Fruit fly (Drosophila melanogaster): Measurements from ENCODE around the gene ninaA.

ninaA gene

DNA sequence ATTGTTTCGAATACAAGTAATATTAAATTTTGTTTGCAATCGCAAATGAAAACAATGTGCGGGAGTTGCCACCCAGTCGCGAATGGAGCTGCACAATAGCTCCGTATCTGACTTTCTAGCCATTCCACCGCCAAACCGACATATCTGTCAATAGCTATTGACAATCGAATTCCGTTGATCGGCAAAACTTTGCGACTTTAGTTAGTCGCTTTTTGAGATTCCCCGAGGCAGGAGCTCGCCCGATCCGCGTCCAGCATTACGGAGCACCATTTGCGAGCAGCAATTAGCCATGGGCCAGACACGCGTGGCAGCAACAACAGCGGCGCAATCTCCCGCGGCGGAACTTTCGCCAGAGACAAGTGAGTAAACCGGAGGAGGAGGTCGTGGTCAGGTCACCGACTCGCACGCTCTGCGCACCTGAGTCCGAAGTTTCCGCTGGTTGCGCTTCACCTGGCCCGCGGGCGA, 24.4 kb upstream of the ninaA start, which contains the start of the genes CG4291 and kraken (continued):
- TF ChIP-seq scrt (GFP tag; optimal IDR thresholded peaks at IDR 0.05) (no peak), gsb-n (tag; optimal IDR thresholded peaks at IDR 0.05) (peak; percentile 63), salm (tag; optimal IDR thresholded peaks at IDR 0.05) (peak; percentile 22), CG4424 (GFP tag; optimal IDR thresholded peaks at IDR 0.05) (peak; percentile 52), ci (GFP tag; IDR thresholded peaks at IDR 0.05) (peak; percentile 73)

DNA sequence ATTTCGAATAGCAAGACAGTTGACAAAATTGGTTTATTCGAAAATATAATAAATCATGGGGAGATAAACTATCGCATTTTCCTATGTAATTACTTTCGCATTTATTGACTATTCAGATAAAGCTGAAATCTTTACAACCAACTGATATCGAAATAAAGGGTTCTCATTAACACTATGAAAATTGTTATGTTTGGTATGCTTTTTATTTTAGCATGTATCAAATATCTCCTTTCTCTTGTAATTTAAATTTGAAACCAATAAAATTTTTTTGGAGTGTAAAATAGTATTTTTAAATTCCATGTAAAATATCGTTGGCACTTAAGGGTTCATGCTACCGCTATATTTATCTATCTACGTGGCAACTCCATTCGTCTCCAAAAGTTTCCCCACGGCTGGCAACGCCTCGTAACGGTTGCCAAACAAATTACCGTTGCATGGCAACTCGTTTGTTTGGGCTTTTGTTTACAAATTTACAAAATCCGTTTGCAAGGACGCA, 22.0 kb upstream of the ninaA start, which contains the start of gene CG13949:
Gene CG13949, plus strand, starts transcription at position 286 of the 496 bp plus-strand sequence.
- TF ChIP-seq h (optimal IDR thresholded peaks at IDR 0.05): no peak
- TF ChIP-seq Neu2 (GFP tag; optimal IDR thresholded peaks at IDR 0.05; ENCODE audit: borderline replicate concordance): no peak
- TF ChIP-seq CG15073 (GFP tag; optimal IDR thresholded peaks at IDR 0.05): no peak
- TF ChIP-seq CG4360 (GFP tag; IDR thresholded peaks at IDR 0.05): 0 out of 2 replicates have a peak, but pooled peaks have one; percentile 18
- TF ChIP-seq Lim3 (GFP tag; IDR thresholded peaks at IDR 0.05): no peak
- no peak for TF ChIP-seq Vsx1 (GFP tag; optimal IDR thresholded peaks at IDR 0.05)
- TF ChIP-seq CG43689 (GFP tag; IDR thresholded peaks at IDR 0.05): peak; percentile 19; the same call in 1 of the 2 replicates
- no peak; the same call in 1 of the 2 replicates for TF ChIP-seq CG10321 (GFP tag; IDR thresholded peaks at IDR 0.05)
- TF ChIP-seq oc (tag; optimal IDR thresholded peaks at IDR 0.05): peak; percentile 60
- no peak for TF ChIP-seq Dad (GFP tag; optimal IDR thresholded peaks at IDR 0.05)
- no peak for TF ChIP-seq CG32767 (GFP tag; IDR thresholded peaks at IDR 0.05)
- no peak for TF ChIP-seq Elba2 (GFP tag; optimal IDR thresholded peaks at IDR 0.05)
- no peak for TF ChIP-seq CG16815 (GFP tag; optimal IDR thresholded peaks at IDR 0.05)
- no peak for TF ChIP-seq ro (GFP tag; IDR thresholded peaks at IDR 0.05)
- no peak for TF ChIP-seq bigmax (GFP tag; optimal IDR thresholded peaks at IDR 0.05)
- no peak for TF ChIP-seq sens-2 (GFP tag; IDR thresholded peaks at IDR 0.05)
- TF ChIP-seq mld (GFP tag; IDR thresholded peaks at IDR 0.05; ENCODE audit: partially characterized antibody): no peak
- peak; percentile 44; the same call in 1 of the 2 replicates for TF ChIP-seq esg (GFP tag; conservative IDR thresholded peaks at IDR 0.05)
- 0 out of 2 replicates have a peak, but pooled peaks have one; percentile 57 for TF ChIP-seq CG11696 (GFP tag; IDR thresholded peaks at IDR 0.05)
- no peak for TF ChIP-seq org-1 (GFP tag; optimal IDR thresholded peaks at IDR 0.05)
- TF ChIP-seq Optix (GFP tag; IDR thresholded peaks at IDR 0.05): no peak
- TF ChIP-seq Atf6 (GFP tag; IDR thresholded peaks at IDR 0.05): peak; percentile 67; the same call in 1 of the 2 replicates
- TF ChIP-seq Atf-2 (GFP tag; optimal IDR thresholded peaks at IDR 0.05): peak; percentile 33
- TF ChIP-seq Atf3 (GFP tag; optimal IDR thresholded peaks at IDR 0.05): peak; percentile 8
- TF ChIP-seq CG3281 (GFP tag; optimal IDR thresholded peaks at IDR 0.05): peak; percentile 46
- peak; percentile 47 for TF ChIP-seq ssp (GFP tag; IDR thresholded peaks at IDR 0.05)
- no peak for TF ChIP-seq nau (GFP tag; optimal IDR thresholded peaks at IDR 0.05)
- TF ChIP-seq her (GFP tag; optimal IDR thresholded peaks at IDR 0.05): peak; percentile 58
- no peak for TF ChIP-seq CG12236 (GFP tag; optimal IDR thresholded peaks at IDR 0.05)
- TF ChIP-seq pum (GFP tag; optimal IDR thresholded peaks at IDR 0.05): peak; percentile 41
- TF ChIP-seq Oaz (GFP tag; IDR thresholded peaks at IDR 0.05): no peak
- TF ChIP-seq Sin3A (optimal IDR thresholded peaks at IDR 0.05): no peak
- no peak for TF ChIP-seq Lpt (GFP tag; optimal IDR thresholded peaks at IDR 0.05)
- TF ChIP-seq Fer3 (tag; optimal IDR thresholded peaks at IDR 0.05): peak; percentile 72
- peak; percentile 11 for TF ChIP-seq CG2202 (tag; optimal IDR thresholded peaks at IDR 0.05)
- peak; percentile 44 for TF ChIP-seq CG10209 (GFP tag; optimal IDR thresholded peaks at IDR 0.05)
- TF ChIP-seq twi (tag; optimal IDR thresholded peaks at IDR 0.05): peak; percentile 19
- no peak for TF ChIP-seq wor (GFP tag; IDR thresholded peaks at IDR 0.05)
- peak; percentile 94 for TF ChIP-seq Hmr (GFP tag; optimal IDR thresholded peaks at IDR 0.05)
- no peak for TF ChIP-seq CG8281 (tag; optimal IDR thresholded peaks at IDR 0.05)
- peak; percentile 47 for TF ChIP-seq disco-r (GFP tag; optimal IDR thresholded peaks at IDR 0.05)
- TF ChIP-seq wek (GFP tag; optimal IDR thresholded peaks at IDR 0.05): no peak
- TF ChIP-seq Nf-YC (tag; optimal IDR thresholded peaks at IDR 0.05): peak; percentile 62
- peak; percentile 39; the same call in 1 of the 2 replicates for TF ChIP-seq Dref (GFP tag; IDR thresholded peaks at IDR 0.05)
- TF ChIP-seq CG2712 (tag; optimal IDR thresholded peaks at IDR 0.05): peak; percentile 70

All from whole organism, embryonic.